Worm (Caenorhabditis elegans) whole organism, young adult: Measurements from ENCODE around the gene srr-6.

Experiments
- C06A6.2 ChIP-seq: fragments of 200-800 bp; sonication (Bioruptor generic); conservative IDR thresholded peaks from 2 replicates; pipeline ENCODE4 v1.3.6; 2022; ENCODE audit warnings: missing genetic modification characterization, missing compliant biosample characterization
- ama-1 ChIP-seq, 3 experiments: fragments of 150-350 bp in 1 of 3; sonication (generic microtip) in 2 of 3; optimal IDR thresholded peaks; 2 replicates each; lab custom pipeline; 2014 to 2018; ENCODE audit warnings: missing biosample characterization in 2 of 3, missing genetic modification characterization in 2 of 3, missing genetic modification reagents in 2 of 3
- him-1 ChIP-seq: sonication (generic microtip); optimal IDR thresholded peaks from 2 replicates; lab custom pipeline; 2016; ENCODE audit warnings: missing genotype, missing genetic modification reagents, missing genetic modification characterization, missing compliant biosample characterization
- hlh-12 ChIP-seq: sonication (generic microtip); optimal IDR thresholded peaks from 2 replicates; lab custom pipeline; 2016; ENCODE audit warnings: missing genetic modification characterization, missing compliant biosample characterization
- hlh-26 ChIP-seq: fragments of 200-800 bp; sonication (Bioruptor generic); conservative IDR thresholded peaks from 2 replicates; pipeline ENCODE4 v1.3.6; 2022; ENCODE audit warnings: missing genetic modification reagents, missing genetic modification characterization, missing compliant biosample characterization
- let-526 ChIP-seq: fragments of 200-800 bp; sonication (Bioruptor generic); IDR thresholded peaks from 2 replicates; pipeline ENCODE4 v1.3.6; 2022; ENCODE audit warnings: missing genetic modification reagents, missing genetic modification characterization, missing compliant biosample characterization
- lin-54 ChIP-seq: fragments of 200-800 bp; sonication (Bioruptor generic); optimal IDR thresholded peaks from 2 replicates; lab custom pipeline; 2018; ENCODE audit warnings: mild to moderate bottlenecking, missing genetic modification characterization, missing compliant biosample characterization
- lsl-1 ChIP-seq: fragments of 200-800 bp; sonication (Bioruptor generic); optimal IDR thresholded peaks from 2 replicates; lab custom pipeline; 2018; ENCODE audit warnings: mild to moderate bottlenecking, missing genetic modification characterization, moderate library complexity, missing compliant biosample characterization
- pha-4 ChIP-seq: fragments of 150-350 bp; sonication (generic microtip); optimal IDR thresholded peaks from 2 replicates; lab custom pipeline; 2014; ENCODE audit warnings: missing biosample characterization, missing genetic modification reagents, missing genetic modification characterization

DNA sequence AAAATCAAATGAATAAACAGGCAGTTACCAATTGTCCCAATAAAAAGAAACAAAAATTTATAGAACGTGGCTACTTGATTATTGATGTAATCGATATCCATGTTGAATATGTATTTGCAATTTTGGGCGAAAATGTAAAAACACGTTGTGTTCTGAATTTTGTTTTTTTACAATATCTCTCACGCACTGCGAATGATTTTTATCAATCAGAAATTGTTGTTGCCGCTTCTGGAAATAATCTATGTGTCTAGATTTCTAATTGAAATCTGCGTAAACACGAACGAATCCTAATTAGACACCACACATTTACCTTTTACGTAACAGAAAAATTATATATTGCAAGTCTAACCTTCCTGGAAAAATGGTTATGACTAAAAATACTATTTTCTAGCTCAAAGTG lies 29.5 kb upstream of the srr-6 start, which contains the start of gene srsx-13:
- TF ChIP-seq C06A6.2 (GFP tag; lab: Robert Waterston, UW), result no peak
- TF ChIP-seq him-1 (tag; lab: Kevin White, UChicago), result no peak
- no peak for TF ChIP-seq let-526 (GFP tag; lab: Robert Waterston, UW)
- TF ChIP-seq lin-54 (GFP tag; lab: Kevin White, UChicago), result no peak
- TF ChIP-seq pha-4 (tag; lab: Kevin White, UChicago), result no peak
- TF ChIP-seq lsl-1 (GFP tag; lab: Kevin White, UChicago), result no peak
- TF ChIP-seq hlh-12 (tag; lab: Kevin White, UChicago), result no peak
- TF ChIP-seq hlh-26 (GFP tag; lab: Robert Waterston, UW), result no peak
- TF ChIP-seq ama-1 (optimal IDR thresholded peaks at IDR 0.05; lab: Kevin White, UChicago), result no peak
- no peak for TF ChIP-seq ama-1 (GFP tag; optimal IDR thresholded peaks at IDR 0.05; lab: Kevin White, UChicago)
